Fruit fly (Drosophila melanogaster): Measurements from ENCODE around the gene Scp2.

The Scp2 gene

dm6 chr3R:16583605-16584004 is at the start of gene Scp2:
Gene Scp2 (minus strand): TSS chr3R:16583663.
- TF ChIP-seq usp (GFP tag; optimal IDR thresholded peaks at IDR 0.05): no peak
- TF ChIP-seq Dfd (GFP tag; optimal IDR thresholded peaks at IDR 0.05): peak; percentile 60

dm6 chr3R:16632698-16633097 is 49.2 kb upstream of the Scp2 start:
- no peak for TF ChIP-seq GATAd (GFP tag; optimal IDR thresholded peaks at IDR 0.05)

- peak; percentile 5 for TF ChIP-seq psq (GFP tag; optimal IDR thresholded peaks at IDR 0.05)
- TF ChIP-seq jim (GFP tag; optimal IDR thresholded peaks at IDR 0.05): no peak
- no peak for TF ChIP-seq N (GFP tag; optimal IDR thresholded peaks at IDR 0.05)
- no peak for TF ChIP-seq Myc (optimal IDR thresholded peaks at IDR 0.05)
- peak in 1 of 2 experiments; percentile 10 for TF ChIP-seq foxo (GFP tag; optimal IDR thresholded peaks at IDR 0.05)
These were observed 47.1 kb upstream of the Scp2 start for dm6 chr3R:16630564-16630963.

dm6 chr3R:16626899-16627432 is 43.5 kb upstream of the Scp2 start:
- no peak for TF ChIP-seq lola (GFP tag; optimal IDR thresholded peaks at IDR 0.05)
- TF ChIP-seq Hr78 (GFP tag; optimal IDR thresholded peaks at IDR 0.05): no peak
- no peak for TF ChIP-seq Jra (GFP tag; optimal IDR thresholded peaks at IDR 0.05)
- TF ChIP-seq pan (optimal IDR thresholded peaks at IDR 0.05): no peak
- no peak for TF ChIP-seq dsf (GFP tag; optimal IDR thresholded peaks at IDR 0.05; ENCODE audit: borderline replicate concordance)
- TF ChIP-seq br (GFP tag; optimal IDR thresholded peaks at IDR 0.05): no peak
- no peak for TF ChIP-seq CG9705 (GFP tag; optimal IDR thresholded peaks at IDR 0.05)
- TF ChIP-seq tai (GFP tag; optimal IDR thresholded peaks at IDR 0.05): no peak
- no peak for TF ChIP-seq OdsH (GFP tag; optimal IDR thresholded peaks at IDR 0.05)

dm6 chr3R:16625844-16626430 is 42.5 kb upstream of the Scp2 start:
- TF ChIP-seq Myc (optimal IDR thresholded peaks at IDR 0.05): no peak
- no peak for TF ChIP-seq dmrt93B (GFP tag; optimal IDR thresholded peaks at IDR 0.05)
- TF ChIP-seq HLH106 (tag; optimal IDR thresholded peaks at IDR 0.05): no peak
- TF ChIP-seq Rel (GFP tag; optimal IDR thresholded peaks at IDR 0.05): no peak
- TF ChIP-seq Rel (tag; optimal IDR thresholded peaks at IDR 0.05): no peak
- no peak for TF ChIP-seq CG9705 (GFP tag; optimal IDR thresholded peaks at IDR 0.05)
- peak; percentile 67 for TF ChIP-seq psq (GFP tag; optimal IDR thresholded peaks at IDR 0.05)
- no peak for TF ChIP-seq Mio (GFP tag; optimal IDR thresholded peaks at IDR 0.05)
- no peak for TF ChIP-seq Dif (GFP tag; optimal IDR thresholded peaks at IDR 0.05; ENCODE audit: partially characterized antibody)
- TF ChIP-seq OdsH (GFP tag; optimal IDR thresholded peaks at IDR 0.05): no peak
- no peak for TF ChIP-seq ey (GFP tag; optimal IDR thresholded peaks at IDR 0.05)
- no peak for TF ChIP-seq usp (GFP tag; optimal IDR thresholded peaks at IDR 0.05)
- TF ChIP-seq jim (GFP tag; optimal IDR thresholded peaks at IDR 0.05): no peak
- peak; percentile 76 for TF ChIP-seq Jra (GFP tag; optimal IDR thresholded peaks at IDR 0.05)
- TF ChIP-seq foxo (GFP tag; optimal IDR thresholded peaks at IDR 0.05): no peak
- no peak for TF ChIP-seq tai (GFP tag; optimal IDR thresholded peaks at IDR 0.05)

- TF ChIP-seq woc (GFP tag; optimal IDR thresholded peaks at IDR 0.05) (peak; percentile 21), jim (GFP tag; optimal IDR thresholded peaks at IDR 0.05) (no peak), brk (GFP tag; optimal IDR thresholded peaks at IDR 0.05) (no peak), dsf (GFP tag; optimal IDR thresholded peaks at IDR 0.05; ENCODE audit: borderline replicate concordance) (no peak), sage (GFP tag; optimal IDR thresholded peaks at IDR 0.05) (peak; percentile 4), ey (GFP tag; optimal IDR thresholded peaks at IDR 0.05) (no peak), Hr83 (GFP tag; optimal IDR thresholded peaks at IDR 0.05; ENCODE audit: poor library complexity, severe bottlenecking) (no peak), N (GFP tag; optimal IDR thresholded peaks at IDR 0.05) (no peak), Jra (GFP tag; optimal IDR thresholded peaks at IDR 0.05) (no peak), pan (optimal IDR thresholded peaks at IDR 0.05) (no peak), psq (GFP tag; optimal IDR thresholded peaks at IDR 0.05) (no peak), Mio (GFP tag; optimal IDR thresholded peaks at IDR 0.05) (no peak), h (GFP tag; optimal IDR thresholded peaks at IDR 0.05) (no peak), Rel (GFP tag; optimal IDR thresholded peaks at IDR 0.05) (no peak), Rel (tag; optimal IDR thresholded peaks at IDR 0.05) (no peak), sv (GFP tag; optimal IDR thresholded peaks at IDR 0.05) (peak; percentile 26), Abd-B (GFP tag; optimal IDR thresholded peaks at IDR 0.05) (no peak), HLH106 (tag; optimal IDR thresholded peaks at IDR 0.05) (no peak), Vsx2 (GFP tag; optimal IDR thresholded peaks at IDR 0.05; ENCODE audit: partially characterized antibody) (peak; percentile 28), CG32264 (GFP tag; optimal IDR thresholded peaks at IDR 0.05) (no peak), lola (GFP tag; optimal IDR thresholded peaks at IDR 0.05) (no peak), usp (GFP tag; optimal IDR thresholded peaks at IDR 0.05) (no peak), Dif (GFP tag; optimal IDR thresholded peaks at IDR 0.05; ENCODE audit: partially characterized antibody) (peak; percentile 6), dmrt93B (GFP tag; optimal IDR thresholded peaks at IDR 0.05) (no peak), CG9705 (GFP tag; optimal IDR thresholded peaks at IDR 0.05) (no peak), GATAd (GFP tag; optimal IDR thresholded peaks at IDR 0.05) (no peak), rgr (GFP tag; optimal IDR thresholded peaks at IDR 0.05) (no peak), Dfd (GFP tag; optimal IDR thresholded peaks at IDR 0.05) (no peak), br (GFP tag; optimal IDR thresholded peaks at IDR 0.05) (no peak), foxo (GFP tag; optimal IDR thresholded peaks at IDR 0.05) (no peak), Hnf4 (GFP tag; optimal IDR thresholded peaks at IDR 0.05) (no peak), Hr78 (GFP tag; optimal IDR thresholded peaks at IDR 0.05) (no peak), Myc (optimal IDR thresholded peaks at IDR 0.05) (peak; percentile 47)
These were observed 41.5 kb upstream of the Scp2 start, which contains the start of gene Fas1 for dm6 chr3R:16624750-16625549. Gene Fas1 (plus strand): TSS chr3R:16625238.
